Fruit fly (Drosophila melanogaster) S2 (cell line): ENCODE data around the gene Naglu.

Experiments
- CG8478 ChIP-seq: fragments of >200 bp; optimal IDR thresholded peaks from 2 replicates; lab custom pipeline; 2018
- CTCF ChIP-seq, 2 experiments: fragments of >200 bp; optimal IDR thresholded peaks; 2 replicates each; lab custom pipeline; 2018

Gene Naglu

DNA sequence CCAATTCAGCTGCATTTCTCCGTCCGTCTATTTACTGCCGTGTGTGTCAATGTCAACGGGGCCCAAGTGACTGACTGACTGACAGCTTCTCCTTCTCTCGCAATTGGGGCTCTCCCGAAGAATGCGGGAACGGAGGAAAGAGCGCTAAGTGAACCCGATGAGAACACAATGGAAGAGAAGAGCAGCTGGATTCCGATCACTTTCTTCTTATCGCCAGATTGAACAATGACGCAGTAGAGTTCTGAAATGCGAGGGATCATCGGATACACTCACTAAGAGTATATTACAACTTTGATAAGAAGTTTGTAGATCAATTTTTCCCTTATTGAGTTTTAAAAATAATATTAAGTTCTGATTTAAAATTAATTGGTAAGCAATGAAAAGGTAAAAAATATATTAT is at the start of gene Naglu:
Naglu (minus strand) TSS at position 339 of the 400 bp plus-strand sequence.
- TF ChIP-seq CTCF (optimal IDR thresholded peaks at IDR 0.05; lab: Kevin White, UChicago): no peak
- no peak for TF ChIP-seq CG8478

DNA sequence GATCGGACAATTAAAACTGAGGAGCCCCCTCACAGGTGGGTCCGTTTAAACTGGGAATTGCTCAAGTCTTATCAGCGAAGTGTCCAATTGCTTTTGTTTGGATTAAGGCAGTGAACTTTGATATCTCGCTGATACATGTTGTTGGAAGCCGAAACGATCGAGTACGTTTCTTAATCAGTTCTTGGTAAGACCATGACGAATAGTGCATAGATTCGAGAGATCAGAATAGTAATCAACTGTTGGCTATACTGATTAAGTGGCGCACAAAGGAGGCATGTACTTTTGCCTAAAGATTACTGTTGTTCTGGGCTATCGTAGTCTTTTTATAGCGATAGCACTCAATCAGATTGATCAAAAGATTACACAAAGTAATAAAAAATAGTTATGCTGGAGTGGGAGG is 39.8 kb upstream of the Naglu start:
- TF ChIP-seq CG8478: no peak
- TF ChIP-seq CTCF (optimal IDR thresholded peaks at IDR 0.05; lab: Kevin White, UChicago): no peak

DNA sequence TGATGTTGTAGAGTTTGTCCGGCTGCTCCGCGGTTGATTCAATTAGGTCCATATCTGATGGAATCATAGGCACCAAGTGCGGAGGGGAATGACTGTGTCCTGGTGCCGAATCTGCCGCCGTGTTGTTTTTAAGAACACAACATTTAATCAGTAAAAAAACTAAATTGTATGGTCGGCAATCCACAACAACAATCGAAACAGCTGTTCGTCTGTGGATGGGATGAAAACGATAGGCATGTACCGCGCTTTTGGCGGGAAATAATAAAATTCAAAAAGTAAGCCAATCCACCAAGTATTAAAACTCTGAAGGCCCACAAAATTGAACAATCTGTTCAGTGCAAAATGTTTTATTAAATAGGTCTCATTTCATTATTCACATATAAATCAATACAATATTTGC is 37.7 kb upstream of the Naglu start, which contains the start of gene Aasdh:
Aasdh (minus strand) TSS at position 219 of the 400 bp plus-strand sequence.
- TF ChIP-seq CG8478 (no peak), CTCF (optimal IDR thresholded peaks at IDR 0.05; lab: Kevin White, UChicago) (no peak)

DNA sequence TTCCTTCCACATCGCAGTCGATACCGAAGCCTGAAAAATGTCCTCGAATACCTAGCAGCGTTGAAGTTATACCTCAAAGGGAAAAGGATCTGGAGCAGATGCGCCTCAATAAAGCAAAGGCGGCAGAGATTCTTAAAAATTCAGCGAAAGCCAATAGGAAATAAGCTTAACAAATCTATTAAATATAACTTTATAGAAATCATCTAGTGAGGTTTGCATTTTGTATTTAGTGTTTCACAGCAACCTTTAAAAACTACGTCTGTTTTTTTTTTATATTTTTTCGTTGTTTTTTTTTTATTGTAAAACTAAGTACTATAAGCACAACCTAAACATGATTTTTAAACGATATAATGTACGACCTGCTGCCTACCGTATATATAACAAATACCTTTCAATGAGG is 30.5 kb upstream of the Naglu start, which contains the start of gene CG31897:
CG31897 (plus strand) TSS at position 301 of the 400 bp plus-strand sequence.
- TF ChIP-seq CG8478 (no peak), CTCF (optimal IDR thresholded peaks at IDR 0.05; lab: Kevin White, UChicago) (no peak)

DNA sequence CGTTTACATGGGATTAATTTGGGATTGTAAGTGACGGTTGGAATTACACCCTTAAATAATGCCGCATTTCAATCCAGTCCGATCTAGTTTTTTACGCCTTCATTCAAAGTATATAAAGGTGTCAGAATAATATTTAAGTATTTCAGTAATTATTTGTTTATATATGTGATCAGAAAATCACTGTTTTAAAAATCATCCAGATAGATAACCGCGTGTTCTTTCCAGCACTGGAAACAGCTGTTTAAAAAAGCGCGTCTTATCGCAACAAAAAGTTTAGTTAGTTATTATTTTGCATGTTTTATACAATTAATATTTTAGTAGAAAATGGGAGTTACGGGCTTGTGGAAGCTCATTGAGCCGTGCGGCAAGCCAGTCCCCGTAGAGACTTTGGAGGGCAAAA is 26.4 kb upstream of the Naglu start, which contains the start of gene mus201:
mus201 (plus strand) TSS at position 118 of the 400 bp plus-strand sequence.
- TF ChIP-seq CTCF (optimal IDR thresholded peaks at IDR 0.05; lab: Kevin White, UChicago) (no peak), CG8478 (no peak)

DNA sequence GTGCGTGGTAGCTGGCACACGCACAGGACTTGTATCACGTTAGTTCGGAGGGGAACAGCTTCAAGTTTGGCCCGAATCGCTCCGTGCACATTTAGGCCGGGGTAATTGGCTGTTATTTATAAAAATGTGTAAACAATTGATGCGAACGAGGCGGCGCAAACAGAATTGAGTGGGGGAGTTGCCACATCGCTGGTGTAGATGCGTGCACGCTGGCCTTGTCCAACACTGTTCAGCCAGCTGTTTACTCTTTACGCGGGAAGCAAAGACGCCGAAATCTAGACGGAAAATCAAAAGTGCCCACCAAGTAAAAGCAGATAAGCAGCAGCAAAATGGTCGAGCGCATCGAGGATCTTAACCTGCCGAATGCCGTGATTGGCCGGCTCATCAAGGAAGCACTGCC is 25.5 kb upstream of the Naglu start, which contains the start of the genes D12 and Chrac-14:
D12 (minus strand) TSS at position 190 of the 400 bp plus-strand sequence.
Chrac-14 (plus strand) TSS at position 230 of the 400 bp plus-strand sequence.
- TF ChIP-seq CTCF (optimal IDR thresholded peaks at IDR 0.05; lab: Kevin White, UChicago) (no peak), CG8478 (no peak)

DNA sequence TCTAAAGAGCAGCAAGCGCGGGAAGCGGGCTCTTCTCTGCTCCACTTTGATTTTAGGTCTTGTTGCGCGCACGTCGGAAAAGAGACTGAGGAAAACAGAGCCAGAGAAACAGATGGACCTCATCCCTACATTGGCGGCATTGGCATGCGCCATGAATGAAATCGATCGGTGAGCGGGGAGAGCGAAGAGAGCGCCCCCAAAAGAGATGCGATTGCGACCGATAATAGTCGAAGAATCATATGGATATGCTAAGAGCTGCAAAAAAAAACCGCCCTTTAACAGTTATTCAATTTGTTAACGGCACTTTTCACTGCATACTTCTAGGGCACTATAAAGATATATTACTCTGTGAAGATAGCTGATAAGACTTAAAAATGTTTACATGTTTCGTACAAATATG is 21.8 kb upstream of the Naglu start, which contains the start of gene grk:
grk (minus strand) TSS at position 87 of the 400 bp plus-strand sequence.
- TF ChIP-seq CTCF (optimal IDR thresholded peaks at IDR 0.05; lab: Kevin White, UChicago) (no peak), CG8478 (no peak)

DNA sequence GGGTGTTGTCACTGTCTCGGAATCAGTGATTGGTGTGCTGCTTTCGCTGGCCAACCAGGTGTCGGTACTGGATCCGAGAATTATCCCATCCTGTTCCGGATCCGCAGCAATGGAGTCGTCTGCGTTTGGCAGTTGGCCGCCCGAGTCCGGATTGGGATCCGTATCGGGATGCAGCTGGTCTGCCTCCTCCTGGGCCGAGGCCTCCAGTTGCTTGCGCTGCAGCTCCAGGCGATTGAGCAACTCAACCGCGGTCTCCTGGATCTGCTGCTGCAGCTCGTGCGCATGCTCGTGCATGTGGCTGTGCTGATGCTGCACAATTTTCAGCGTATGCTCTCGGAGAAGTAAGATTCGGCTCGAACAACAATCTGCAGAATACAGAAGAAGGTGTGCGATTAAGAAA is 20.5 kb upstream of the Naglu start:
- TF ChIP-seq CG8478 (no peak), CTCF (optimal IDR thresholded peaks at IDR 0.05; lab: Kevin White, UChicago) (no peak)

DNA sequence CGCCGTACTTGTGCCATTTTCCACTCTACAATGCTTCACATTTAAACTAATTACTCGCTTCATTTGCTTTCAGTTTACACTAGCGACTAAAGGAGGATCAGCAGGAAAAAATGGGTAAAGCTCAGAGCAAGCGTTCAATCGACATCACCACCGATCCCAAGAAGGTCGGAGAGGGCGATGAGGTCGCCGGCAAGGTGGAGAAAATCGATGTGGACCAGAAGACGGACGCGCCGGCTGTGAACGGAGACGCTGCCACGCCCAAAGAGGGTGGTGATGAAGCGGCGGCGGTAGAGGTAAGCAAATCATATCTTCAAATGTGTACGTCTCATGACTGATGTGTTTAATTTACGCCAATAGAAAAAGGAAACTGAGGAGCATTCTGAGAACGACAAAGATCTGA is 15.1 kb upstream of the Naglu start:
- TF ChIP-seq CTCF (optimal IDR thresholded peaks at IDR 0.05; lab: Kevin White, UChicago) (no peak), CG8478 (no peak)

DNA sequence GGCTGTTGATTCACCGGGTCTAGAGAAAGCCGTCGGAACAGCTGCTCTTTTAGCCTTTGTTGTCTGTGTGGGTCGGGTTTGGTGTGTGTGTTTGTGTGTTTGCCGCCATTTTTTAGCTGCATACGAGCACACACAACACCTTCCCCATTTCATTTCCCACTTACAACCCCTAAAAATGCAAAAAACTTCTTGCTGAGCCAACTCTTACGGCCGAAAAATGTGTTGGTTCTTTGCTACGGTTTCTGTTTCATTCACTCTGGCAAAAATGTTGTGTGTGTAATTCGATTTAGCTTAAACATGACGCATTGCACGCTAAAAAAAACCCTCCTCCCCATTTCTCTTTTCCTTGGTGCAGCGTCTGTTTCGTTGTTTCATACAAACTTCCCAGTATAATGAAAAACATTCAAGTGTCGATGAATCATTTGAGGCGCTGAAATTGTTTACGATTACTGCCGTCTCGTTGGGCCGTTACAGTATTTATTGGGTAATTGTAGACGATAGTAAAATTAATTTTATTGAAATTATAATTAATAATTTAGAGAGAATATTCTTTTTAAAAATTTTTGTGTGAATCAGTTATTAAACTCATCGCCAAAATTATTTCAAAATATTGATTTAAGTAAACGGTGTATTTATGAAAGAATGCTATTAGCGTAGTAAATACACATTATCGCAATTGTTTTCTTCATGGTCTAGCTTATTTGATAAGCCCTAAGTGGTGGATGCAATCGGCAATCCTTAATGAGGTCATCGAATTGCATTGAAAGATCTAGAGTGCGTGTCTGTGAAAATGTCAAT is 14.5 kb upstream of the Naglu start:
- TF ChIP-seq CG8478 (no peak), CTCF (optimal IDR thresholded peaks at IDR 0.05; lab: Kevin White, UChicago) (no peak)

DNA sequence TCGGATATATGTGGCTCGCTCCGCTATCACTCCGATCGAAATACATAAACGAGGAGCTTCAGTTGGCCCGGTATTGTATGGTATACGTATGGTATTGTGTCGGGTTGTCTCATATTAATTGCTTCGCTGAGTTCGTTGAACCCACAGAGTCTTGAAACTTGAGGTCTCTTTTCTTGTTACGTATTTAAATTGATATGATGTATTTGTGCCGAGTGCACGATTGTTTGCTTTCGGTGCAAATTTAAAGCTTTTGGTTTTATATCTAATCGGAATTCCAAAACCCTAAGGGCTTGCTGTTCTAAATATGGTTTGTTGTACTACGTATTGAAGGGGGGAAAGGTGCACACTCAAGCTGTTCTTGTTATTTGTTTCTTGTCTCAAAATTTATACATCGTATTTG is 13.5 kb upstream of the Naglu start:
- no peak for TF ChIP-seq CG8478
- TF ChIP-seq CTCF (optimal IDR thresholded peaks at IDR 0.05; lab: Kevin White, UChicago): no peak

DNA sequence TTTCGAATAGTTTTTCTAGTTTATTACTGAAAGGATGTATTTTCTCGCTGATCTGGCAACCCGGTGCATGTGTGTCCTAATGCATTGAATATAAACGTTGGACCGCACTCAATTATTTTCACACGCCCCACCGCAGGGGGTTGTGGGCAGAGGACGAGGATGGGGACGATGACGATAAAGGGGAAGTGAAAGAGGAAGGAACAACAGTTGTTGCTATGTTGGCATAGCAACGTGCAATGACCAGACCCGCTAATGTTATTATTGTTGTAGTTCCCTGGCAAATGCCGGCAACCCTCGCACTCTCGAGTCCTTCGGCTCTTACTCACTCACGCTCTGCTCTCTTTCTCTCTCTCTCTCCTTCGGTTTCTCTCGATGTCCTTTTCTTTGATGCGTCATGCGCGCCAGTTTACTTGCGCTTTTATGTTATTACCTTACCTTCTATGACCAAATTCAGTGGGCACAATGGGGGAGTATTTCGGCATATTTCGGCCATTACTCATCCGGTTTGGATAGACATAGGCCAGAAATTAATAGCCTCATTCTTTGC is 13.1 kb upstream of the Naglu start:
- TF ChIP-seq CG8478 (no peak), CTCF (optimal IDR thresholded peaks at IDR 0.05; lab: Kevin White, UChicago) (no peak)

DNA sequence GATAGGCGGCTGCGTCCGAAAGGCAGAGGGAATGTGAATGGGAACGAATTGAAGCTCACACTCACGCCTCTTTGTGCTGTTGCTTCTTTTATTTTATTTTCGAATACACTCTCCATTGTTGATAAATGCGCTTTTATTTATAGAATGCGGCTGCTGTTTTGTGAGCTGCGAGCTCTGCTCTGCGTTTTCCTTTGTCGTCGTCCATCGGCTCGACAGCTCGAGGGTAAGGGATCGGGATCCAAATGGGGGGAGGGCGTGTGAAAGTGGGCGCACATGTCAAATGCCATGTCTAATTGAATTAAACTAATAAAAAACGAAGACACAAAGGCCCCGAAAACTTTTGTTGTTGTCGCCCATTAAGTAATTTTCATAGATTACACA is 12.4 kb upstream of the Naglu start:
- TF ChIP-seq CTCF (optimal IDR thresholded peaks at IDR 0.05; lab: Kevin White, UChicago): no peak
- TF ChIP-seq CG8478: no peak

DNA sequence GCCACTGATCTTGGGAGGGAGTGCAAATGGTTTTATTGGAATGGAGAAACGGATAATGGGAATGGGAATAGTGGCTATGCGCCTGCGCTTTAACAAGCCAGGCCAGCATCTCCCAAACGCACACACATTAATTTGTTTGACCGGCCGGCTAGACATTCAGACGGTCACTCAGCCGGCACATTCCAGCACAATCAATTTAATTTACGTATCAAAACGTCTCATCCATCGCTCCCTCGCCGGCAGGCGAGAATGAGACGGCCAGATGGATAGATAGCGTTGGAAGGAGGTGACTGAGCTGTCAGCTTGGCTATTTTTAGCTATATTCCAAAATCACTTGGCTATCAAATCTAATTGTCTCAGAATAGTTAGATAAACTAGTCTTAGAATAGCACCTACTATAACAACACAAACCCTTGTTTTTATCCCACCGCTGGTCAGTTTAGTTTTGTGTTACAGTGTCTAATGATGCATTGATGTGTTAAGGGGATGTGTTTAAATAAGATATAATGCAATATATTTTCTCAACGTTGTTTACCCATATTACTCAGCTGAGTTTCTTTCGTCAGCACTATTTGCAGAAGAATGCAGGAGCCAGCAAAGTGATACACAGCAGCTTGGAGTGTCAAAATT is 11.9 kb upstream of the Naglu start:
- TF ChIP-seq CTCF (optimal IDR thresholded peaks at IDR 0.05; lab: Kevin White, UChicago) (no peak), CG8478 (no peak)

DNA sequence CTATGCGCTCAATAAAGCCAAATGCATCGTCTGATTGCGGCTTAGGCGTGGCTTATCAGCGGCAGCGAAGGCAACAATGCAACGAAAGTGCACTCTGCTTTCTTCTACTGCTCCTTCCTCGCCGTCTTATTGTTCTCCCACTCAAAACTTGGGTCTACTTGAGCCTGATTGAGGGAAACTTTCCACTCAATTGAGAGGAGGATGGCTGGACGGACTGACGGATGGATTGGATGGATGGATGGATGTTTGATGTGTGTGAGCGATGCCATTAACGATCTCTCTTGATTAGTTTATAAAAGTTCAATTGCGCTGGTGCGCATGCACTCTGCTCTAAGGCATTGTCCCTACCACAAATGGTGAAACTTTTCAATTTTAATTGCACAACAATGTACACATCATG is 11.4 kb upstream of the Naglu start:
- TF ChIP-seq CG8478: no peak
- TF ChIP-seq CTCF (optimal IDR thresholded peaks at IDR 0.05; lab: Kevin White, UChicago): no peak

DNA sequence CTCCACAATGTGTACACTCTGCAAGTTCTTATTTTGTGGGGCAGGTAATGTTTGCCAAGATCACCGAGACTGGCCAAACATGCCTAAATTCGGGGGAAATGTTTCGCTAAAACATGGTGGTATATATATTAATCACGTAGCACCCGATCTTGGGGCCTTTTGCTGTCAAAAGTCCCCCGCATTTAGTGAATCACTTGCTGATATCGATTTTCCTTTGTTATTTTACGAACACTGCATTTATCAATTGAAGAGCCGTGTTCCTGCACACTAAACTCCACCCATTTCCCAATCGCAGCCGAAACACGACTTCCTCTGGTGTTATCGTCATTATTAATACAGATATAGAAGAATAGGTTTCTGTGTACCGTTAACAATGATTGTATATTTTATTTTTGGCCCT is 10.0 kb upstream of the Naglu start:
- TF ChIP-seq CTCF (optimal IDR thresholded peaks at IDR 0.05; lab: Kevin White, UChicago) (no peak), CG8478 (no peak)
